Worm (Caenorhabditis elegans) whole organism, L3 larva: ENCODE data around the gene srg-42.

ENCODE experiments used
- ZK546.5 ChIP-seq: sonication (generic microtip); optimal IDR thresholded peaks from 2 replicates; lab custom pipeline; 2017; ENCODE audit warnings: missing biosample characterization, missing genetic modification characterization
- ama-1 ChIP-seq: fragments of 150-350 bp; optimal IDR thresholded peaks from 2 replicates; lab custom pipeline; 2018
- nhr-28 ChIP-seq: fragments of 150-350 bp; optimal IDR thresholded peaks from 2 replicates; lab custom pipeline; 2014; ENCODE audit warnings: missing biosample characterization, missing genetic modification characterization

- TF ChIP-seq nhr-28 (tag; lab: Kevin White, UChicago), result no peak
- TF ChIP-seq ZK546.5 (tag; lab: Kevin White, UChicago), result no peak
- no peak for TF ChIP-seq ama-1
These were observed at the start of gene srg-42 for ce11 chrV:11157947-11158346.
